Fruit fly (Drosophila melanogaster) whole organism, pupa: ENCODE data around the gene NimC3.

Experiments
- CG10348 ChIP-seq: fragments of 200-800 bp; sonication (Bioruptor generic); IDR thresholded peaks from 2 replicates; pipeline ENCODE4 v1.3.6; 2022; ENCODE audit warnings: missing biosample characterization, missing genetic modification characterization
- CG12605 ChIP-seq: fragments of 200-800 bp; sonication (Bioruptor generic); IDR thresholded peaks from 2 replicates; pipeline ENCODE4 v1.3.6; 2022; ENCODE audit warnings: missing biosample characterization, missing genetic modification characterization
- CG13204 ChIP-seq: fragments of 200-800 bp; sonication (Bioruptor generic); optimal IDR thresholded peaks from 2 replicates; lab custom pipeline; 2018; ENCODE audit warnings: missing biosample characterization, mild to moderate bottlenecking, missing genetic modification characterization, moderate library complexity
- CG14655 ChIP-seq: fragments of 200-800 bp; sonication (Bioruptor generic); optimal IDR thresholded peaks from 3 replicates; lab custom pipeline; 2017; ENCODE audit warnings: mild to moderate bottlenecking, missing biosample characterization, missing genetic modification reagents, missing genetic modification characterization
- CG15710 ChIP-seq: fragments of 200-800 bp; sonication (Bioruptor generic); optimal IDR thresholded peaks from 2 replicates; lab custom pipeline; 2018; ENCODE audit warnings: missing biosample characterization, mild to moderate bottlenecking, missing genetic modification characterization, moderate library complexity
- CG17806 ChIP-seq: fragments of 200-800 bp; sonication (Bioruptor generic); optimal IDR thresholded peaks from 2 replicates; lab custom pipeline; 2018; ENCODE audit warnings: missing biosample characterization, mild to moderate bottlenecking, missing genetic modification characterization, moderate library complexity
- CG32121 ChIP-seq: fragments of 200-800 bp; sonication (Bioruptor generic); IDR thresholded peaks from 2 replicates; pipeline ENCODE4 v1.3.6; 2022; ENCODE audit warnings: missing biosample characterization, missing genetic modification characterization
- CG34367 ChIP-seq: fragments of 200-800 bp; sonication (Bioruptor generic); optimal IDR thresholded peaks from 2 replicates; lab custom pipeline; 2018; ENCODE audit warnings: missing biosample characterization, mild to moderate bottlenecking, missing genetic modification characterization
- CG4496 ChIP-seq: fragments of 200-800 bp; sonication (Bioruptor generic); IDR thresholded peaks from 3 replicates; pipeline ENCODE4 v1.3.6; 2022; ENCODE audit warnings: missing biosample characterization, missing genetic modification characterization
- CG8159 ChIP-seq: fragments of 200-800 bp; sonication (Bioruptor generic); optimal IDR thresholded peaks from 3 replicates; lab custom pipeline; 2018; ENCODE audit warnings: missing biosample characterization, mild to moderate bottlenecking, missing genetic modification characterization, moderate library complexity
- CG9948 ChIP-seq: fragments of 200-800 bp; sonication (Bioruptor generic); optimal IDR thresholded peaks from 2 replicates; lab custom pipeline; 2018; ENCODE audit warnings: missing biosample characterization, mild to moderate bottlenecking, missing genetic modification characterization, moderate library complexity
- EcR ChIP-seq: fragments of 200-800 bp; sonication (Bioruptor generic); optimal IDR thresholded peaks from 3 replicates; lab custom pipeline; 2019; ENCODE audit warnings: missing biosample characterization, missing genetic modification characterization, mild to moderate bottlenecking, moderate library complexity, missing genetic modification reagents
- Ets98B ChIP-seq: fragments of 200-800 bp; sonication (Bioruptor generic); IDR thresholded peaks from 2 replicates; pipeline ENCODE4 v1.3.6; 2022; ENCODE audit warnings: missing biosample characterization, missing genetic modification characterization
- Pif1A ChIP-seq: fragments of 200-800 bp; sonication (Bioruptor generic); optimal IDR thresholded peaks from 3 replicates; lab custom pipeline; 2016; ENCODE audit warnings: missing biosample characterization, missing genetic modification characterization
- Pif1B ChIP-seq: fragments of 200-800 bp; sonication (Bioruptor generic); optimal IDR thresholded peaks from 3 replicates; lab custom pipeline; 2016; ENCODE audit warnings: missing biosample characterization, missing genetic modification characterization
- Snoo ChIP-seq: fragments of 200-800 bp; sonication (Bioruptor generic); optimal IDR thresholded peaks from 3 replicates; lab custom pipeline; 2017; ENCODE audit warnings: missing biosample characterization, mild to moderate bottlenecking, missing genetic modification characterization, inconsistent platforms
- fd96Ca ChIP-seq: fragments of 200-800 bp; sonication (Bioruptor generic); IDR thresholded peaks from 3 replicates; pipeline ENCODE4 v1.3.6; 2022; ENCODE audit warnings: missing biosample characterization, missing genetic modification characterization
- gl ChIP-seq: fragments of 200-800 bp; sonication (Bioruptor generic); optimal IDR thresholded peaks from 2 replicates; lab custom pipeline; 2018; ENCODE audit warnings: missing biosample characterization, mild to moderate bottlenecking, missing genetic modification characterization
- rn ChIP-seq: fragments of 200-800 bp; sonication (Bioruptor generic); IDR thresholded peaks from 2 replicates; pipeline ENCODE4 v1.3.6; 2022; ENCODE audit warnings: missing biosample characterization, missing genetic modification characterization

Gene NimC3

DNA sequence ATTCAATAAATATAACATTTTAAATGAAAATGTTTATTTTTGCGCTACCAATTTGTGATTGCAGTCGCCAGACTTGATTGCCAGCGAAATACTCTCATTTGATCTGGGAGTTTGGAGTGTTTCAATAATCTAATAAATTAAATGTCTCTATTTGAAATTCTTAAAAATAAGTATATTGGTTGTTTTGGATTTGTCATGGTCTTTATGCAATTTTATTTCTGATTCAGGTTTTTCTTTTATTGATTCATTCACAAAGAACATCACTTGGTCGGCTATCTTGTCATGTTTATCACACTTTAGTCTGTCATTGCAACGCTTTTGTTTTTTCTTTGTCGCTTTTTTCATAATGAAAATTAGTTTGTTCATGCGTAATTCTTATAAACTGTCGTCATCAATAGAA is 21.1 kb downstream of the NimC3 start:
- TF ChIP-seq CG12605 (GFP tag; lab: Robert Waterston, UW) (no peak), fd96Ca (GFP tag; lab: Robert Waterston, UW) (0 out of 3 replicates have a peak, but pooled peaks have one; percentile 32), CG17806 (tag; lab: Kevin White, UChicago) (no peak), CG8159 (no peak), EcR (no peak), CG15710 (tag; lab: Kevin White, UChicago) (no peak), gl (tag; lab: Kevin White, UChicago) (no peak), Ets98B (GFP tag; lab: Robert Waterston, UW) (peak; percentile 62), CG4496 (GFP tag; lab: Robert Waterston, UW) (peak; percentile 72)

DNA sequence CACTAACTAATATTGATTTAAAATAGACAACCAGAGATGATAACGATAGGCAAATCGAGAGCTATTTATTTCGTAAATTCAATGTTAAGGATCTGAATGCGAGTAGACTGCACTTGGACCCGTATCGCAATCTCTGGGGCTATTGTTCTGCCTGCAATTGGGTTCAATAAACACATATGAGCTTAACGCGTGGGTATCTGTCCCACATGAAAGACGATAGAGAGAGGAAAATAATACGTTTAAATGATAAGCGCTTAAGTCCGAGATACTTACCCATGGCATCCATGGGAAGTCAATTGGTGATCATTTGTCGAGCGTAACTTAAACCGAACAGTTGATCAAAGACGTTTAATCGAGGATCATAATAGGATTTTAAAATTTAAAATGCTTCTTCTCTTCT is 40.2 kb downstream of the NimC3 start, which contains the start of gene NimC2:
Gene NimC2 (plus strand): TSS at position 301 of the 400 bp plus-strand sequence.
- no peak for TF ChIP-seq CG13204 (GFP tag; lab: Kevin White, UChicago)
- no peak for TF ChIP-seq fd96Ca (GFP tag; lab: Robert Waterston, UW)
- TF ChIP-seq Ets98B (GFP tag; lab: Robert Waterston, UW), result no peak
- TF ChIP-seq CG10348 (GFP tag; lab: Robert Waterston, UW), result no peak
- TF ChIP-seq Pif1B (GFP tag; lab: Kevin White, UChicago), result no peak
- TF ChIP-seq gl (tag; lab: Kevin White, UChicago), result no peak
- no peak for TF ChIP-seq Snoo
- no peak for TF ChIP-seq CG17806 (tag; lab: Kevin White, UChicago)

DNA sequence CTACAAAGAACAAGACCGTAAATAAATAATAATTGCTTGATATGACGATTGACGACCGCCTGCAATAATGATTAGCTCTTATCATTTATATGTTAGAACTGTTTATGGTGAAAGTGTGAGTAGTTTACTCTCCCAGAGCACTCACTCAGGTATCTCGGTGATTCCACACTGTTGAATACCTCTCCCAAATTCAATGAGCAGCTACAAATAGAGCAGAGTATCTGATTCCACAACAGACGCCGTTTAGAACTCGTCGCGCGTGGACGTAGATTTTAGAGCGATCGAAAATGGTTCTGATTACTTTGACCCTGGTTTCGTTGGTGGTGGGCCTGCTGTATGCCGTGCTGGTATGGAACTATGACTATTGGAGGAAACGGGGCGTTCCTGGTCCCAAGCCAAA is 42.9 kb downstream of the NimC3 start, which contains the start of gene Cyp28a5:
Gene Cyp28a5 (plus strand): TSS at position 230 of the 400 bp plus-strand sequence.
- no peak for TF ChIP-seq CG32121
- TF ChIP-seq Pif1A (GFP tag; lab: Kevin White, UChicago), result no peak

DNA sequence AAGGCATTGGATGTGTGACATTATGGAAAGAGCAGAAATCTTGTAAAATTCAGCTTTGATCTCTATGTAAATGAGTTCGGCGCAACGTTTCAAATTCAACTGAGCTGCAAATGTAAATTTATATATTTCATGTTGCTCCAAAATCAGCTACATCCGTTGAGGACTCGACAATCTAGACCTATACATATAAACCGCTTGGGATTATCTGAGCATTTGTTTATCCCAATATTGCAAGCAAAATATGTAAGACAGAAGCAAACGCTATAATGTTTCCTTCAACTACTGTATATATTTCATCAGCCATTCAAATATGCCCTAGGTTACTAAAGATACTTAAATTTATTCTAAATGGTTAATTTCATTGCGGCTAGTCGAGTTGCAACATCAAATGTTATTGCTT is 43.3 kb downstream of the NimC3 start, which contains the start of gene NimC1:
Gene NimC1 (minus strand): TSS at position 101 of the 400 bp plus-strand sequence.
- TF ChIP-seq CG9948 (tag; lab: Kevin White, UChicago) (no peak), CG15710 (tag; lab: Kevin White, UChicago) (no peak), Ets98B (GFP tag; lab: Robert Waterston, UW) (no peak), CG12605 (GFP tag; lab: Robert Waterston, UW) (no peak), Pif1B (GFP tag; lab: Kevin White, UChicago) (no peak), EcR (no peak), CG10348 (GFP tag; lab: Robert Waterston, UW) (no peak), CG34367 (no peak), CG32121 (no peak), rn (GFP tag; lab: Robert Waterston, UW) (no peak), CG14655 (GFP tag; lab: Kevin White, UChicago) (no peak), fd96Ca (GFP tag; lab: Robert Waterston, UW) (no peak), CG17806 (tag; lab: Kevin White, UChicago) (no peak), Pif1A (GFP tag; lab: Kevin White, UChicago) (no peak), Snoo (no peak)

DNA sequence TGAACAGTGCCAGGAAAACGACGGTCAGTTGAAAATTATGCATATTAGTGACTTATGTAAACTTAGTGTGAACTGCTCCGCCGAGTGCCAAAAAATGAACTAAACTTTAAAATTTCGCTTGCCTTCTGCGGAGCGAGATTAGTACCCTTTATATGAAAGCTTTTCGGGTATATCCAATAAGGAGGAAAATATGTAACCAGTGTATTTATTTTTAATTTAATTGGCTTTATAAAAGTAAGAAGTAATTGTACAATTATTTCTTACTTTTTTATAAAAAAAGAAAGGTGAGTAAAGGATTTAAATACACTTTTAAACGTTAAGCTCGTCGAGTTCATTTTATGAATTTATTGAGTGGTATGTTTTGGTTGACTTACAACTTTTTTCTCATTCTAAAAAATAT is 47.2 kb downstream of the NimC3 start, which contains the start of gene He:
Gene He (minus strand): TSS at position 101 of the 400 bp plus-strand sequence.
- TF ChIP-seq gl (tag; lab: Kevin White, UChicago) (no peak), rn (GFP tag; lab: Robert Waterston, UW) (no peak), Pif1A (GFP tag; lab: Kevin White, UChicago) (no peak), CG17806 (tag; lab: Kevin White, UChicago) (no peak), fd96Ca (GFP tag; lab: Robert Waterston, UW) (no peak), CG8159 (no peak)
- TF ChIP-seq, all 21 proteins: peak for 0

DNA sequence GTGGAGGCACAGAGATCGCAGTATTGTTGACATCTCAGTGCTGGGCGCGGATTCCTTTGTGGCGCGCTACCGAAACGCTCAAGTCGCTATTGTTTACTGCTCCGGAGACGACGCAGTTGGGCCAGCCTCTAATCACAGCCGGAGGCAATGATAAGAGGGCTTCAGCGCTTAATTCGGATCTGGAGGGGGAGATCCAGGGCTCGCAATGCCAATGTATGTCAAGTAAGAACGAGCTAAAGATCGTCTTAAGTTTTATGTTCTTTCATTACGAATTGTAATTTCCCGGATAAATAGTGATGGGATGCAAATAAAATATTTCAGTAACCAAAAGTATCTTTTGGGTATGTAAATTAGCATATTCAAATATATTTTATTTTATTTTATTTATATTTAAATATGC is 50.1 kb downstream of the NimC3 start, which contains the start of the genes NimB4 and NimB5:
Gene NimB4 (minus strand): TSS at position 101 of the 400 bp plus-strand sequence.
Gene NimB5 (plus strand): TSS at position 302 of the 400 bp plus-strand sequence.
- TF ChIP-seq CG17806 (tag; lab: Kevin White, UChicago) (no peak), CG9948 (tag; lab: Kevin White, UChicago) (no peak), CG32121 (no peak), Pif1B (GFP tag; lab: Kevin White, UChicago) (no peak), CG12605 (GFP tag; lab: Robert Waterston, UW) (no peak), CG14655 (GFP tag; lab: Kevin White, UChicago) (no peak)
